Fruit fly (Drosophila melanogaster): ENCODE data around the gene comt.

Gene comt

dm6 chrX:13296405-13297183 lies 37.8 kb downstream of the comt start, which contains the start of gene CG1622 (continued):
- no peak for TF ChIP-seq CG4282 (GFP tag; optimal IDR thresholded peaks at IDR 0.05)
- TF ChIP-seq al (GFP tag; IDR thresholded peaks at IDR 0.05): 0 out of 2 replicates have a peak, but pooled peaks have one; percentile 21
- TF ChIP-seq insv (GFP tag; optimal IDR thresholded peaks at IDR 0.05): peak in 1 of 2 experiments; percentile 80
- TF ChIP-seq Abd-B (GFP tag; optimal IDR thresholded peaks at IDR 0.05): peak; percentile 1
- no peak for TF ChIP-seq schlank (tag; optimal IDR thresholded peaks at IDR 0.05)
- peak; percentile 44 for TF ChIP-seq Bgb (GFP tag; IDR thresholded peaks at IDR 0.05; ENCODE audit: partially characterized antibody)
- no peak for TF ChIP-seq ro (GFP tag; IDR thresholded peaks at IDR 0.05)
- TF ChIP-seq Deaf1 (tag; optimal IDR thresholded peaks at IDR 0.05): no peak
- TF ChIP-seq CG11093 (GFP tag; IDR thresholded peaks at IDR 0.05): no peak
- TF ChIP-seq CG13775 (GFP tag; optimal IDR thresholded peaks at IDR 0.05): peak; percentile 45
- no peak for TF ChIP-seq repo (GFP tag; optimal IDR thresholded peaks at IDR 0.05)
- no peak for TF ChIP-seq CG15479 (GFP tag; optimal IDR thresholded peaks at IDR 0.05)
- TF ChIP-seq CG5180 (GFP tag; optimal IDR thresholded peaks at IDR 0.05): no peak
- no peak for TF ChIP-seq exex (tag; optimal IDR thresholded peaks at IDR 0.05)
- TF ChIP-seq lmd (GFP tag; IDR thresholded peaks at IDR 0.05): peak; percentile 31; the same call in 1 of the 2 replicates
- TF ChIP-seq nom (GFP tag; optimal IDR thresholded peaks at IDR 0.05): no peak
- no peak for TF ChIP-seq ash1 (GFP tag; optimal IDR thresholded peaks at IDR 0.05)
- TF ChIP-seq Eip74EF (GFP tag; optimal IDR thresholded peaks at IDR 0.05): no peak
- TF ChIP-seq CG3281 (GFP tag; optimal IDR thresholded peaks at IDR 0.05): peak; percentile 1
- TF ChIP-seq CG17912 (GFP tag; optimal IDR thresholded peaks at IDR 0.05): no peak
- TF ChIP-seq CG13624 (GFP tag; optimal IDR thresholded peaks at IDR 0.05): no peak
- no peak for TF ChIP-seq tio (GFP tag; optimal IDR thresholded peaks at IDR 0.05)
- TF ChIP-seq sqz (GFP tag; optimal IDR thresholded peaks at IDR 0.05): peak; percentile 10
- TF ChIP-seq PHDP (tag; optimal IDR thresholded peaks at IDR 0.05): no peak
- TF ChIP-seq CG3995 (GFP tag; optimal IDR thresholded peaks at IDR 0.05): peak; percentile 97
- TF ChIP-seq Bdp1 (GFP tag; optimal IDR thresholded peaks at IDR 0.05): no peak
- no peak for TF ChIP-seq HLHmδ (GFP tag; optimal IDR thresholded peaks at IDR 0.05)
- TF ChIP-seq CG30403 (GFP tag; optimal IDR thresholded peaks at IDR 0.05): peak; percentile 31
- no peak for TF ChIP-seq CHES-1-like (GFP tag; optimal IDR thresholded peaks at IDR 0.05)
- TF ChIP-seq crc (GFP tag; optimal IDR thresholded peaks at IDR 0.05): no peak
- no peak for TF ChIP-seq sna (GFP tag; IDR thresholded peaks at IDR 0.05; ENCODE audit: partially characterized antibody)
- TF ChIP-seq CG8290 (GFP tag; optimal IDR thresholded peaks at IDR 0.05): peak; percentile 1
- TF ChIP-seq CG8290 (tag; optimal IDR thresholded peaks at IDR 0.05): no peak
- TF ChIP-seq az2 (GFP tag; optimal IDR thresholded peaks at IDR 0.05): peak; percentile 27
- no peak for TF ChIP-seq Rx (GFP tag; IDR thresholded peaks at IDR 0.05)
- no peak for TF ChIP-seq Max (GFP tag; optimal IDR thresholded peaks at IDR 0.05)
- TF ChIP-seq CG10543 (GFP tag; optimal IDR thresholded peaks at IDR 0.05): peak; percentile 56
- TF ChIP-seq CG17568 (GFP tag; optimal IDR thresholded peaks at IDR 0.05): no peak
- no peak for TF ChIP-seq Mrtf (GFP tag; IDR thresholded peaks at IDR 0.05)
- TF ChIP-seq CG7928 (GFP tag; optimal IDR thresholded peaks at IDR 0.05): no peak
- TF ChIP-seq CG9797 (GFP tag; optimal IDR thresholded peaks at IDR 0.05): peak; percentile 64
- no peak for TF ChIP-seq NC2β (GFP tag; optimal IDR thresholded peaks at IDR 0.05)
- no peak for TF ChIP-seq Dip2 (GFP tag; IDR thresholded peaks at IDR 0.05)
- TF ChIP-seq Gug (GFP tag; IDR thresholded peaks at IDR 0.05): peak; percentile 60; the same call in 2 of the 4 replicates
- no peak for TF ChIP-seq NfI (GFP tag; optimal IDR thresholded peaks at IDR 0.05)
- TF ChIP-seq slou (GFP tag; optimal IDR thresholded peaks at IDR 0.05): no peak
- no peak for TF ChIP-seq CG12942 (GFP tag; optimal IDR thresholded peaks at IDR 0.05)
- TF ChIP-seq cato (GFP tag; optimal IDR thresholded peaks at IDR 0.05; ENCODE audit: borderline replicate concordance): no peak
- TF ChIP-seq CG14050 (GFP tag; IDR thresholded peaks at IDR 0.05): no peak
